Fruit fly (Drosophila melanogaster) whole organism, embryonic: ENCODE results near the gene AhcyL1.

Experiments used
- Adf1 ChIP-seq: fragments of 200-800 bp; sonication (Bioruptor generic); IDR thresholded peaks from 2 replicates; pipeline ENCODE4 v1.3.6; 2022; ENCODE audit warnings: missing biosample characterization, missing genetic modification characterization
- Bdp1 ChIP-seq: fragments of 200-800 bp; sonication (Bioruptor generic); optimal IDR thresholded peaks from 3 replicates; lab custom pipeline; 2016; ENCODE audit warnings: missing biosample characterization, missing genetic modification characterization
- CG10267 ChIP-seq: fragments of 200-800 bp; sonication (Bioruptor generic); optimal IDR thresholded peaks from 2 replicates; lab custom pipeline; 2018; ENCODE audit warnings: missing biosample characterization, mild to moderate bottlenecking, missing genetic modification characterization, moderate library complexity
- CG12299 ChIP-seq: fragments of 200-800 bp; sonication (Bioruptor generic); optimal IDR thresholded peaks from 2 replicates; lab custom pipeline; 2018; ENCODE audit warnings: missing biosample characterization, mild to moderate bottlenecking, missing genetic modification characterization
- CG12769 ChIP-seq: fragments of 200-800 bp; sonication (Bioruptor generic); optimal IDR thresholded peaks from 2 replicates; lab custom pipeline; 2019; ENCODE audit warnings: missing biosample characterization, mild to moderate bottlenecking, missing genetic modification characterization, moderate library complexity
- CG13296 ChIP-seq: fragments of 200-800 bp; sonication (Bioruptor generic); optimal IDR thresholded peaks from 3 replicates; lab custom pipeline; 2018; ENCODE audit warnings: missing biosample characterization, mild to moderate bottlenecking, missing genetic modification characterization
- CG13424 ChIP-seq: fragments of 200-800 bp; sonication (Bioruptor generic); optimal IDR thresholded peaks from 2 replicates; lab custom pipeline; 2019; ENCODE audit warnings: missing biosample characterization, mild to moderate bottlenecking, missing genetic modification characterization, moderate library complexity
- CG14965 ChIP-seq: fragments of 200-800 bp; sonication (Bioruptor generic); optimal IDR thresholded peaks from 2 replicates; lab custom pipeline; 2016; ENCODE audit warnings: missing biosample characterization, missing genetic modification characterization, borderline replicate concordance
- CG15269 ChIP-seq: fragments of 200-800 bp; sonication (Bioruptor generic); optimal IDR thresholded peaks from 2 replicates; lab custom pipeline; 2018; ENCODE audit warnings: missing biosample characterization, mild to moderate bottlenecking, missing genetic modification characterization, moderate library complexity
- CG15601 ChIP-seq: fragments of 200-800 bp; sonication (Bioruptor generic); optimal IDR thresholded peaks from 3 replicates; lab custom pipeline; 2019; ENCODE audit warnings: missing biosample characterization, mild to moderate bottlenecking, missing genetic modification characterization, moderate library complexity
- CG2712 ChIP-seq: fragments of 200-800 bp; optimal IDR thresholded peaks from 3 replicates; lab custom pipeline; 2019; ENCODE audit warnings: missing biosample characterization, mild to moderate bottlenecking, missing genetic modification characterization, moderate library complexity
- CG30403 ChIP-seq: fragments of 200-800 bp; sonication (Bioruptor generic); optimal IDR thresholded peaks from 3 replicates; lab custom pipeline; 2016; ENCODE audit warnings: missing biosample characterization, missing genetic modification characterization
- CG30431 ChIP-seq: fragments of 200-800 bp; sonication (Bioruptor generic); optimal IDR thresholded peaks from 2 replicates; lab custom pipeline; 2017; ENCODE audit warnings: missing biosample characterization, missing genetic modification characterization
- CG32767 ChIP-seq: fragments of 200-800 bp; sonication (Bioruptor generic); IDR thresholded peaks from 2 replicates; pipeline ENCODE4 v1.3.6; 2022; ENCODE audit warnings: missing biosample characterization, missing genetic modification characterization
- CG4424 ChIP-seq: fragments of 200-800 bp; sonication (Bioruptor generic); optimal IDR thresholded peaks from 3 replicates; lab custom pipeline; 2016; ENCODE audit warnings: missing biosample characterization, missing genetic modification characterization
- CG4854 ChIP-seq: fragments of 200-800 bp; sonication (Bioruptor generic); optimal IDR thresholded peaks from 2 replicates; lab custom pipeline; 2016; ENCODE audit warnings: missing biosample characterization, missing genetic modification characterization, inconsistent platforms
- CG8944 ChIP-seq: fragments of 200-800 bp; sonication (Bioruptor generic); optimal IDR thresholded peaks from 3 replicates; lab custom pipeline; 2016; ENCODE audit warnings: missing biosample characterization, missing genetic modification characterization
- CrebB ChIP-seq: fragments of 200-800 bp; sonication (Bioruptor generic); optimal IDR thresholded peaks from 3 replicates; lab custom pipeline; 2018; ENCODE audit warnings: missing biosample characterization, mild to moderate bottlenecking, missing genetic modification characterization
- Dip3 ChIP-seq: fragments of 200-800 bp; sonication (Bioruptor generic); optimal IDR thresholded peaks from 3 replicates; lab custom pipeline; 2016; ENCODE audit warnings: missing biosample characterization, missing genetic modification characterization
- Dp ChIP-seq: fragments of 200-800 bp; sonication (Bioruptor generic); optimal IDR thresholded peaks from 2 replicates; lab custom pipeline; 2018; ENCODE audit warnings: missing biosample characterization, mild to moderate bottlenecking, missing genetic modification characterization, moderate library complexity
- Dref ChIP-seq: fragments of 200-800 bp; sonication (Bioruptor generic); IDR thresholded peaks from 2 replicates; pipeline ENCODE4 v1.3.6; 2022; ENCODE audit warnings: missing biosample characterization, missing genetic modification characterization
- Ets65A ChIP-seq: fragments of 200-800 bp; sonication (Bioruptor generic); peaks from one replicate; lab custom pipeline; 2016; ENCODE audit warnings: missing biosample characterization, missing genetic modification characterization
- Gsc ChIP-seq: fragments of 200-800 bp; sonication (Bioruptor generic); IDR thresholded peaks from 2 replicates; pipeline ENCODE4 v1.3.6; 2022; ENCODE audit warnings: missing biosample characterization, missing genetic modification characterization
- HHEX ChIP-seq: fragments of 200-800 bp; sonication (Bioruptor generic); optimal IDR thresholded peaks from 3 replicates; lab custom pipeline; 2017; ENCODE audit warnings: missing biosample characterization, mild to moderate bottlenecking, missing genetic modification characterization, missing genetic modification reagents
- Hmr ChIP-seq: fragments of 200-800 bp; sonication (Bioruptor generic); optimal IDR thresholded peaks from 3 replicates; lab custom pipeline; 2017; ENCODE audit warnings: mild to moderate bottlenecking, missing biosample characterization, missing genetic modification reagents, missing genetic modification characterization
- Hr3 ChIP-seq: fragments of 200-800 bp; sonication (Bioruptor generic); optimal IDR thresholded peaks from 3 replicates; lab custom pipeline; 2016; ENCODE audit warnings: missing biosample characterization, missing genetic modification characterization
- Lhr ChIP-seq: fragments of 200-800 bp; sonication (Bioruptor generic); optimal IDR thresholded peaks from 3 replicates; lab custom pipeline; 2017; ENCODE audit warnings: mild to moderate bottlenecking, missing biosample characterization, missing genetic modification reagents, missing genetic modification characterization
- NFAT ChIP-seq: fragments of 200-800 bp; sonication (Bioruptor generic); IDR thresholded peaks from 2 replicates; pipeline ENCODE4 v1.3.6; 2022; ENCODE audit warnings: missing biosample characterization, missing genetic modification characterization
- Sox100B ChIP-seq: fragments of 200-800 bp; sonication (Bioruptor generic); optimal IDR thresholded peaks from 3 replicates; lab custom pipeline; 2018; ENCODE audit warnings: missing biosample characterization, mild to moderate bottlenecking, missing genetic modification characterization
- Sox102F ChIP-seq: fragments of 200-800 bp; sonication (Bioruptor generic); optimal IDR thresholded peaks from 2 replicates; lab custom pipeline; 2018; ENCODE audit warnings: missing biosample characterization, mild to moderate bottlenecking, missing genetic modification characterization, moderate library complexity
- Spps ChIP-seq: fragments of 200-800 bp; sonication (Bioruptor generic); optimal IDR thresholded peaks from 2 replicates; lab custom pipeline; 2018; ENCODE audit warnings: missing biosample characterization, mild to moderate bottlenecking, missing genetic modification characterization
- Usf ChIP-seq: fragments of 200-800 bp; sonication (Bioruptor generic); optimal IDR thresholded peaks from 2 replicates; lab custom pipeline; 2017; ENCODE audit warnings: missing genotype, missing biosample characterization, missing genetic modification characterization
- az2 ChIP-seq: fragments of 200-800 bp; sonication (Bioruptor generic); optimal IDR thresholded peaks from 3 replicates; lab custom pipeline; 2016; ENCODE audit warnings: missing biosample characterization, missing genetic modification characterization
- croc ChIP-seq: fragments of 200-800 bp; sonication (Bioruptor generic); conservative IDR thresholded peaks from 3 replicates; pipeline ENCODE4 v1.3.6; 2022; ENCODE audit warnings: missing biosample characterization, missing genetic modification characterization
- dysf ChIP-seq: fragments of 200-800 bp; sonication (Bioruptor generic); IDR thresholded peaks from 3 replicates; pipeline ENCODE4 v1.3.6; 2022; ENCODE audit warnings: missing biosample characterization, missing genetic modification characterization
- jigr1 ChIP-seq: fragments of 200-800 bp; sonication (Bioruptor generic); IDR thresholded peaks from 3 replicates; pipeline ENCODE4 v1.3.6; 2022; ENCODE audit warnings: missing biosample characterization, missing genetic modification characterization
- lilli ChIP-seq: fragments of 200-800 bp; sonication (Bioruptor generic); optimal IDR thresholded peaks from 3 replicates; lab custom pipeline; 2016; ENCODE audit warnings: missing biosample characterization, missing genetic modification characterization
- lola ChIP-seq, 3 experiments: fragments of >200 bp in 2 of 3; fragments of 200-800 bp in 1 of 3; sonication (Bioruptor generic) in 1 of 3; optimal IDR thresholded peaks; 2 replicates each; lab custom pipeline; 2017 to 2019; ENCODE audit warnings: missing biosample characterization in 3 of 3, missing genetic modification characterization in 3 of 3, mild to moderate bottlenecking in 1 of 3, moderate library complexity in 1 of 3
- nerfin-2 ChIP-seq: fragments of 200-800 bp; sonication (Bioruptor generic); IDR thresholded peaks from 2 replicates; pipeline ENCODE4 v1.3.6; 2022; ENCODE audit warnings: missing biosample characterization, missing genetic modification characterization; ENCODE audit not compliant: partially characterized antibody
- nmo ChIP-seq: fragments of 200-800 bp; sonication (Bioruptor generic); optimal IDR thresholded peaks from 2 replicates; lab custom pipeline; 2018; ENCODE audit warnings: missing biosample characterization, mild to moderate bottlenecking, missing genetic modification characterization, moderate library complexity
- onecut ChIP-seq: fragments of 200-800 bp; sonication (Bioruptor generic); IDR thresholded peaks from 2 replicates; pipeline ENCODE4 v1.3.6; 2022; ENCODE audit warnings: missing biosample characterization, missing genetic modification characterization
- otp ChIP-seq: fragments of 200-800 bp; sonication (Bioruptor generic); IDR thresholded peaks from 3 replicates; pipeline ENCODE4, ENCODE4 v1.3.6; 2022; ENCODE audit warnings: missing biosample characterization, missing genetic modification characterization
- p53 ChIP-seq: fragments of 200-800 bp; sonication (Bioruptor generic); optimal IDR thresholded peaks from 2 replicates; lab custom pipeline; 2016; ENCODE audit warnings: missing biosample characterization, missing genetic modification characterization
- pb ChIP-seq: fragments of 200-800 bp; sonication (Bioruptor generic); optimal IDR thresholded peaks from 3 replicates; lab custom pipeline; 2016; ENCODE audit warnings: missing biosample characterization, missing genetic modification characterization
- pnt ChIP-seq: fragments of 200-800 bp; sonication (Bioruptor generic); optimal IDR thresholded peaks from 3 replicates; lab custom pipeline; 2016; ENCODE audit warnings: missing biosample characterization, missing genetic modification characterization
- salm ChIP-seq: fragments of 200-800 bp; sonication (Bioruptor generic); optimal IDR thresholded peaks from 2 replicates; lab custom pipeline; 2018; ENCODE audit warnings: missing biosample characterization, mild to moderate bottlenecking, missing genetic modification characterization
- shn ChIP-seq: fragments of 200-800 bp; sonication (Bioruptor generic); optimal IDR thresholded peaks from 3 replicates; lab custom pipeline; 2016; ENCODE audit warnings: missing biosample characterization, missing genetic modification characterization
- so ChIP-seq: fragments of 200-800 bp; sonication (Bioruptor generic); IDR thresholded peaks from 3 replicates; pipeline ENCODE4 v1.3.6; 2022; ENCODE audit warnings: missing biosample characterization, missing genetic modification characterization
- vfl ChIP-seq: fragments of 200-800 bp; sonication (Bioruptor generic); optimal IDR thresholded peaks from 2 replicates; lab custom pipeline; 2016; ENCODE audit warnings: missing biosample characterization, missing genetic modification characterization
- vnd ChIP-seq: fragments of 200-800 bp; sonication (Bioruptor generic); IDR thresholded peaks from 3 replicates; pipeline ENCODE4 v1.3.6; 2022; ENCODE audit warnings: missing biosample characterization, missing genetic modification characterization; ENCODE audit not compliant: partially characterized antibody
- zf30C ChIP-seq: fragments of 200-800 bp; sonication (Bioruptor generic); optimal IDR thresholded peaks from 3 replicates; lab custom pipeline; 2018; ENCODE audit warnings: missing biosample characterization, mild to moderate bottlenecking, missing genetic modification characterization

The AhcyL1 gene

DNA sequence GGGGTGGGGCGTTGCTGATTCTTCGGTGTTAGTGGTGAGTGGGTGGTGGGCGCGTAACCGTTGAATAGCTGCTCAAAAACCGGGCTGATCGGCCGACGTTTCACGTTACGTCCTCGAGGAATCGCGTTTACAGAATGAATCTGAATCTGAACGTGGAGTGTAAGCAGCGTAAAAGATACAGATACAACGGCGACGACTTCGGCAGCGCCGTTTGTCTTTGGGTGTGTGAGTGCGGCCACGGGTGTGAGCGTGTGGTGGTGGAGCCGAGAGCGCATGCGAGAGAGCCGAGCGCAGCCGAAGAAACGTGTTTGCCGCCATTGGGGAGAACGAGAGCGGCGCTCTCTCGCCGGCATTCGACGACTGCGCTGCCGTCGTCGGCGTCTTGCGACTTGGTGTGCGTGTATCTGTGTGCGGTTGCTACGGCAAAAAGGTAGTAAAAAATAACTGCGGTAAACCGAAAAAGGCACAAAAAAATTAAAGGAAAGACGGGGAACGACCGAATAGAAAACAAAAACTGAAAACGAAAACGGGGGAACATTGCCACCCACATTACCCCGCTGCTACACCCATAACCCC, 48.9 kb upstream of the AhcyL1 start (continued):
- TF ChIP-seq CG15269 (tag; lab: Kevin White, UChicago) (no peak), onecut (GFP tag; lab: Robert Waterston, UW) (peak; percentile 22; the same call in 1 of the 2 replicates), otp (GFP tag; lab: Robert Waterston, UW) (no peak), CG8944 (no peak), dysf (GFP tag; lab: Robert Waterston, UW) (no peak), lola (GFP tag; optimal IDR thresholded peaks at IDR 0.05; lab: Kevin White, UChicago) (no peak), az2 (no peak), CG10267 (no peak), CG30403 (no peak), Gsc (no peak), CG32767 (GFP tag; lab: Robert Waterston, UW) (no peak), pnt (GFP tag; lab: Kevin White, UChicago) (no peak), HHEX (GFP tag; lab: Kevin White, UChicago) (no peak), CG30431 (no peak), CG2712 (no peak), Dip3 (GFP tag; lab: Kevin White, UChicago) (no peak), salm (tag; lab: Kevin White, UChicago) (peak; percentile 20), Hr3 (GFP tag; lab: Kevin White, UChicago) (no peak), Ets65A (no peak), shn (no peak), CrebB (tag; lab: Kevin White, UChicago) (no peak), lilli (GFP tag; lab: Kevin White, UChicago) (no peak), CG13424 (tag; lab: Kevin White, UChicago) (no peak), Usf (GFP tag; lab: Kevin White, UChicago) (no peak), zf30C (no peak), nmo (GFP tag; lab: Kevin White, UChicago) (no peak), pb (GFP tag; lab: Kevin White, UChicago) (no peak), CG13296 (GFP tag; lab: Kevin White, UChicago) (peak; percentile 37), croc (GFP tag; lab: Robert Waterston, UW) (no peak), CG4854 (GFP tag; lab: Kevin White, UChicago) (no peak), NFAT (no peak), Sox100B (GFP tag; lab: Kevin White, UChicago) (no peak), Lhr (GFP tag; lab: Kevin White, UChicago) (no peak), Hmr (GFP tag; lab: Kevin White, UChicago) (peak; percentile 28), CG4424 (peak; percentile 89), Dp (GFP tag; lab: Kevin White, UChicago) (no peak), vfl (GFP tag; lab: Kevin White, UChicago) (no peak), Dref (GFP tag; lab: Robert Waterston, UW) (no peak), vnd (GFP tag; lab: Robert Waterston, UW) (no peak), Adf1 (peak; percentile 99), Bdp1 (GFP tag; lab: Kevin White, UChicago) (no peak), CG14965 (GFP tag; lab: Kevin White, UChicago) (no peak), CG12299 (tag; lab: Kevin White, UChicago) (no peak), CG15601 (tag; lab: Kevin White, UChicago) (no peak), jigr1 (GFP tag; lab: Robert Waterston, UW) (no peak), CG12769 (tag; lab: Kevin White, UChicago) (peak; percentile 62), so (peak; percentile 78; the same call in 2 of the 3 replicates), nerfin-2 (GFP tag; lab: Robert Waterston, UW) (no peak), p53 (no peak), Sox102F (no peak), Spps (tag; lab: Kevin White, UChicago) (no peak)
